Fruit fly (Drosophila melanogaster) whole organism, embryonic: Measurements from ENCODE around the gene CG3032.

Experiments used
- Ada2b ChIP-seq: fragments of 200-800 bp; sonication (Bioruptor generic); IDR thresholded peaks from 2 replicates; pipeline ENCODE4 v1.3.6; 2022; ENCODE audit warnings: missing biosample characterization, missing genetic modification characterization
- Atf3 ChIP-seq: fragments of 200-800 bp; sonication (Bioruptor generic); optimal IDR thresholded peaks from 3 replicates; lab custom pipeline; 2016; ENCODE audit warnings: missing biosample characterization, missing genetic modification characterization
- CG10147 ChIP-seq: fragments of 200-800 bp; sonication (Bioruptor generic); optimal IDR thresholded peaks from 2 replicates; lab custom pipeline; 2019; ENCODE audit warnings: missing biosample characterization, mild to moderate bottlenecking, missing genetic modification characterization, moderate library complexity
- CG10274 ChIP-seq: fragments of 200-800 bp; sonication (Bioruptor generic); optimal IDR thresholded peaks from 3 replicates; lab custom pipeline; 2017; ENCODE audit warnings: missing biosample characterization, mild to moderate bottlenecking, missing genetic modification characterization
- CG1233 ChIP-seq: fragments of 200-800 bp; sonication (Bioruptor generic); optimal IDR thresholded peaks from 4 replicates; lab custom pipeline; 2018; ENCODE audit warnings: missing biosample characterization, mild to moderate bottlenecking, missing genetic modification characterization
- CG14050 ChIP-seq: fragments of 200-800 bp; sonication (Bioruptor generic); IDR thresholded peaks from 3 replicates; pipeline ENCODE4 v1.3.6; 2022; ENCODE audit warnings: missing biosample characterization, missing genetic modification characterization
- CG1602 ChIP-seq: fragments of 200-800 bp; sonication (Bioruptor generic); optimal IDR thresholded peaks from 3 replicates; lab custom pipeline; 2016; ENCODE audit warnings: missing biosample characterization, missing genetic modification characterization
- CG18764 ChIP-seq: fragments of 200-800 bp; sonication (Bioruptor generic); optimal IDR thresholded peaks from 3 replicates; lab custom pipeline; 2016; ENCODE audit warnings: missing biosample characterization, missing genetic modification characterization
- CG2712 ChIP-seq: fragments of 200-800 bp; optimal IDR thresholded peaks from 3 replicates; lab custom pipeline; 2019; ENCODE audit warnings: missing biosample characterization, mild to moderate bottlenecking, missing genetic modification characterization, moderate library complexity
- CG30020 ChIP-seq: fragments of 200-800 bp; optimal IDR thresholded peaks from 2 replicates; lab custom pipeline; 2019; ENCODE audit warnings: missing biosample characterization, mild to moderate bottlenecking, missing genetic modification characterization, moderate library complexity
- CG31224 ChIP-seq: fragments of 200-800 bp; sonication (Bioruptor generic); IDR thresholded peaks from 2 replicates; pipeline ENCODE4 v1.3.6; 2022; ENCODE audit warnings: missing biosample characterization, missing genetic modification characterization
- CG43689 ChIP-seq: fragments of 200-800 bp; sonication (Bioruptor generic); IDR thresholded peaks from 2 replicates; pipeline ENCODE4 v1.3.6; 2022; ENCODE audit warnings: missing biosample characterization, missing genetic modification characterization
- CG8281 ChIP-seq: fragments of 200-800 bp; sonication (Bioruptor generic); optimal IDR thresholded peaks from 2 replicates; lab custom pipeline; 2018; ENCODE audit warnings: missing biosample characterization, mild to moderate bottlenecking, missing genetic modification characterization, moderate library complexity
- CG8359 ChIP-seq: fragments of 200-800 bp; sonication (Bioruptor generic); optimal IDR thresholded peaks from 2 replicates; lab custom pipeline; 2017; ENCODE audit warnings: missing biosample characterization, mild to moderate bottlenecking, missing genetic modification characterization, borderline replicate concordance
- CG8388 ChIP-seq: fragments of 200-800 bp; sonication (Bioruptor generic); optimal IDR thresholded peaks from 2 replicates; lab custom pipeline; 2019; ENCODE audit warnings: missing biosample characterization, mild to moderate bottlenecking, missing genetic modification characterization, moderate library complexity
- CHES-1-like ChIP-seq: fragments of 200-800 bp; sonication (Bioruptor generic); optimal IDR thresholded peaks from 2 replicates; lab custom pipeline; 2016; ENCODE audit warnings: missing biosample characterization, missing genetic modification characterization
- D ChIP-seq, 2 experiments: fragments of 200-800 bp in 1 of 2; fragments of >200 bp in 1 of 2; sonication (Bioruptor generic) in 1 of 2; optimal IDR thresholded peaks; 2 replicates in 1 of 2; 3 replicates in 1 of 2; lab custom pipeline; 2017; ENCODE audit warnings: mild to moderate bottlenecking in 1 of 2, missing biosample characterization in 1 of 2, missing genetic modification characterization in 1 of 2, missing genetic modification reagents in 1 of 2
- Dbx ChIP-seq: fragments of 200-800 bp; sonication (Bioruptor generic); IDR thresholded peaks from 3 replicates; pipeline ENCODE4 v1.3.6; 2022; ENCODE audit warnings: missing biosample characterization, missing genetic modification characterization
- Doc3 ChIP-seq: fragments of 200-800 bp; sonication (Bioruptor generic); IDR thresholded peaks from 3 replicates; pipeline ENCODE4 v1.3.6; 2022; ENCODE audit warnings: missing biosample characterization, missing genetic modification characterization; ENCODE audit not compliant: partially characterized antibody
- Lhr ChIP-seq: fragments of 200-800 bp; sonication (Bioruptor generic); optimal IDR thresholded peaks from 3 replicates; lab custom pipeline; 2017; ENCODE audit warnings: mild to moderate bottlenecking, missing biosample characterization, missing genetic modification reagents, missing genetic modification characterization
- MBD-R2 ChIP-seq: fragments of 200-800 bp; sonication (Bioruptor generic); IDR thresholded peaks from 2 replicates; pipeline ENCODE4 v1.3.6; 2022; ENCODE audit warnings: missing biosample characterization, missing genetic modification characterization
- MTF-1 ChIP-seq: fragments of 200-800 bp; sonication (Bioruptor generic); optimal IDR thresholded peaks from 2 replicates; lab custom pipeline; 2018; ENCODE audit warnings: missing biosample characterization, mild to moderate bottlenecking, missing genetic modification characterization, borderline replicate concordance
- Mad ChIP-seq: fragments of 200-800 bp; sonication (Bioruptor generic); optimal IDR thresholded peaks from 2 replicates; lab custom pipeline; 2016; ENCODE audit warnings: missing biosample characterization, missing genetic modification characterization
- Neu2 ChIP-seq: fragments of 200-800 bp; sonication (Bioruptor generic); optimal IDR thresholded peaks from 3 replicates; lab custom pipeline; 2016; ENCODE audit warnings: missing biosample characterization, missing genetic modification characterization, borderline replicate concordance
- Nf-YB ChIP-seq: fragments of 200-800 bp; sonication (Bioruptor generic); optimal IDR thresholded peaks from 3 replicates; lab custom pipeline; 2019; ENCODE audit warnings: missing biosample characterization, mild to moderate bottlenecking, missing genetic modification characterization, moderate library complexity
- Poxn ChIP-seq: fragments of 200-800 bp; sonication (Bioruptor generic); IDR thresholded peaks from 2 replicates; pipeline ENCODE4 v1.3.6; 2022; ENCODE audit warnings: missing biosample characterization, missing genetic modification characterization
- Six4 ChIP-seq: fragments of 200-800 bp; sonication (Bioruptor generic); optimal IDR thresholded peaks from 2 replicates; lab custom pipeline; 2016; ENCODE audit warnings: missing biosample characterization, missing genetic modification characterization
- Sry-β ChIP-seq: fragments of 200-800 bp; sonication (Bioruptor generic); optimal IDR thresholded peaks from 2 replicates; lab custom pipeline; 2018; ENCODE audit warnings: missing biosample characterization, mild to moderate bottlenecking, missing genetic modification characterization, moderate library complexity
- Taf1 ChIP-seq: fragments of 200-800 bp; sonication (Bioruptor generic); IDR thresholded peaks from 2 replicates; pipeline ENCODE4 v1.3.6; 2022; ENCODE audit warnings: missing biosample characterization, missing genetic modification characterization
- Xbp1 ChIP-seq: fragments of 200-800 bp; sonication (Bioruptor generic); optimal IDR thresholded peaks from 3 replicates; lab custom pipeline; 2016; ENCODE audit warnings: missing biosample characterization, mild to moderate bottlenecking, missing genetic modification characterization
- ab ChIP-seq: fragments of 200-800 bp; sonication (Bioruptor generic); optimal IDR thresholded peaks from 2 replicates; lab custom pipeline; 2016; ENCODE audit warnings: missing biosample characterization, missing genetic modification characterization
- al ChIP-seq: fragments of 200-800 bp; sonication (Bioruptor generic); IDR thresholded peaks from 2 replicates; pipeline ENCODE4 v1.3.6; 2022; ENCODE audit warnings: missing biosample characterization, missing genetic modification characterization
- ash1 ChIP-seq: fragments of 200-800 bp; sonication (Bioruptor generic); optimal IDR thresholded peaks from 2 replicates; lab custom pipeline; 2018; ENCODE audit warnings: missing biosample characterization, mild to moderate bottlenecking, missing genetic modification characterization
- bsh ChIP-seq, 2 experiments: fragments of 200-800 bp; sonication (Bioruptor generic); optimal IDR thresholded peaks; 2 replicates each; lab custom pipeline; 2017 to 2018; ENCODE audit warnings: mild to moderate bottlenecking in 2 of 2, missing biosample characterization in 2 of 2, missing genetic modification characterization in 2 of 2, moderate library complexity in 1 of 2
- cas ChIP-seq: fragments of 200-800 bp; sonication (Bioruptor generic); IDR thresholded peaks from 2 replicates; pipeline ENCODE4 v1.3.6; 2022; ENCODE audit warnings: missing biosample characterization, missing genetic modification characterization
- crp ChIP-seq, 2 experiments: fragments of 200-800 bp; sonication (Bioruptor generic); optimal IDR thresholded peaks; 2 replicates in 1 of 2; 3 replicates in 1 of 2; lab custom pipeline; 2017; ENCODE audit warnings: missing biosample characterization in 2 of 2, missing genetic modification characterization in 2 of 2, mild to moderate bottlenecking in 1 of 2, moderate library complexity in 1 of 2
- dmrt11E ChIP-seq: fragments of 200-800 bp; sonication (Bioruptor generic); optimal IDR thresholded peaks from 3 replicates; lab custom pipeline; 2018; ENCODE audit warnings: missing biosample characterization, mild to moderate bottlenecking, missing genetic modification characterization, moderate library complexity
- emc ChIP-seq: fragments of 200-800 bp; sonication (Bioruptor generic); optimal IDR thresholded peaks from 2 replicates; lab custom pipeline; 2016; ENCODE audit warnings: missing biosample characterization, missing genetic modification characterization
- esg ChIP-seq: fragments of 200-800 bp; sonication (Bioruptor generic); conservative IDR thresholded peaks from 2 replicates; pipeline ENCODE4 v1.3.6; 2022; ENCODE audit warnings: missing biosample characterization, missing genetic modification characterization
- eve ChIP-seq, 2 experiments: fragments of >200 bp; optimal IDR thresholded peaks; 2 replicates each; lab custom pipeline; 2017; ENCODE audit warnings: missing biosample characterization in 2 of 2, missing genetic modification characterization in 2 of 2
- fu2 ChIP-seq: fragments of 200-800 bp; sonication (Bioruptor generic); optimal IDR thresholded peaks from 2 replicates; lab custom pipeline; 2016; ENCODE audit warnings: missing biosample characterization, missing genetic modification characterization
- gcm2 ChIP-seq: fragments of 200-800 bp; sonication (Bioruptor generic); optimal IDR thresholded peaks from 2 replicates; lab custom pipeline; 2016; ENCODE audit warnings: missing biosample characterization, missing genetic modification characterization
- gsb-n ChIP-seq: fragments of 200-800 bp; sonication (Bioruptor generic); optimal IDR thresholded peaks from 3 replicates; lab custom pipeline; 2018; ENCODE audit warnings: missing biosample characterization, mild to moderate bottlenecking, missing genetic modification characterization
- lilli ChIP-seq: fragments of 200-800 bp; sonication (Bioruptor generic); optimal IDR thresholded peaks from 3 replicates; lab custom pipeline; 2016; ENCODE audit warnings: missing biosample characterization, missing genetic modification characterization
- odd ChIP-seq: fragments of 200-800 bp; sonication (Bioruptor generic); optimal IDR thresholded peaks from 2 replicates; lab custom pipeline; 2017; ENCODE audit warnings: missing biosample characterization, mild to moderate bottlenecking, missing genetic modification characterization
- salm ChIP-seq: fragments of 200-800 bp; sonication (Bioruptor generic); optimal IDR thresholded peaks from 2 replicates; lab custom pipeline; 2018; ENCODE audit warnings: missing biosample characterization, mild to moderate bottlenecking, missing genetic modification characterization
- schlank ChIP-seq: fragments of 200-800 bp; sonication (Bioruptor generic); optimal IDR thresholded peaks from 2 replicates; lab custom pipeline; 2018; ENCODE audit warnings: missing biosample characterization, mild to moderate bottlenecking, missing genetic modification characterization
- stc ChIP-seq: fragments of 200-800 bp; sonication (Bioruptor generic); IDR thresholded peaks from 2 replicates; pipeline ENCODE4 v1.3.6; 2022; ENCODE audit warnings: missing biosample characterization, missing genetic modification characterization

The CG3032 gene

dm6 chrX:7013320-7014214 is at the start of gene CG3032, which contains the start of gene CG4593:
TSS of gene CG3032 (minus strand) at chrX:7013881.
TSS of gene CG4593 (plus strand) at chrX:7013887.
- TF ChIP-seq CG18764 (GFP tag; lab: Kevin White, UChicago): peak; percentile 59
- peak in 1 of 2 experiments; percentile 60 for TF ChIP-seq crp (GFP tag; optimal IDR thresholded peaks at IDR 0.05; lab: Kevin White, UChicago)
- TF ChIP-seq eve (GFP tag; optimal IDR thresholded peaks at IDR 0.05; lab: Kevin White, UChicago): no peak
- TF ChIP-seq CG8359 (GFP tag; lab: Kevin White, UChicago): no peak
- TF ChIP-seq CG43689 (GFP tag; lab: Robert Waterston, UW): peak; percentile 70
- TF ChIP-seq Lhr (GFP tag; lab: Kevin White, UChicago): peak; percentile 35
- TF ChIP-seq CHES-1-like (GFP tag; lab: Kevin White, UChicago): peak; percentile 65
- TF ChIP-seq CG30020: peak; percentile 42
- TF ChIP-seq schlank: peak; percentile 49
- TF ChIP-seq CG8388 (GFP tag; lab: Kevin White, UChicago): peak; percentile 61
- TF ChIP-seq Taf1 (GFP tag; lab: Robert Waterston, UW): peak; percentile 85
- peak; percentile 55 for TF ChIP-seq Six4
- peak; percentile 88 for TF ChIP-seq Ada2b (GFP tag; lab: Robert Waterston, UW)
- TF ChIP-seq dmrt11E: peak; percentile 60
- TF ChIP-seq Doc3 (GFP tag; lab: Robert Waterston, UW): no peak
- TF ChIP-seq esg: peak; percentile 88
- TF ChIP-seq CG14050: peak; percentile 83
- TF ChIP-seq Atf3 (GFP tag; lab: Kevin White, UChicago): peak; percentile 34
- TF ChIP-seq CG10274 (GFP tag; lab: Kevin White, UChicago): no peak
- TF ChIP-seq salm (tag; lab: Kevin White, UChicago): peak; percentile 69
- peak; percentile 54 for TF ChIP-seq gcm2 (GFP tag; lab: Kevin White, UChicago)
- peak; percentile 73 for TF ChIP-seq fu2 (GFP tag; lab: Kevin White, UChicago)
- TF ChIP-seq CG2712: peak; percentile 82
- TF ChIP-seq emc (GFP tag; lab: Kevin White, UChicago): peak; percentile 38
- peak; percentile 70 for TF ChIP-seq cas (GFP tag; lab: Robert Waterston, UW)
- TF ChIP-seq al: peak; percentile 87
- TF ChIP-seq lilli (GFP tag; lab: Kevin White, UChicago): peak; percentile 89
- peak; percentile 82 for TF ChIP-seq CG31224 (GFP tag; lab: Robert Waterston, UW)
- peak; percentile 74 for TF ChIP-seq CG1602 (GFP tag; lab: Kevin White, UChicago)
- no peak for TF ChIP-seq D (optimal IDR thresholded peaks at IDR 0.05; lab: Kevin White, UChicago)
- TF ChIP-seq D (GFP tag; optimal IDR thresholded peaks at IDR 0.05; lab: Kevin White, UChicago): peak; percentile 24
- peak; percentile 47 for TF ChIP-seq Nf-YB (GFP tag; lab: Kevin White, UChicago)
- TF ChIP-seq gsb-n (tag; lab: Kevin White, UChicago): peak; percentile 60
- peak; percentile 64 for TF ChIP-seq CG1233
- TF ChIP-seq Dbx (GFP tag; lab: Robert Waterston, UW): peak; percentile 85
- TF ChIP-seq bsh (GFP tag; optimal IDR thresholded peaks at IDR 0.05; lab: Kevin White, UChicago): peak; percentile 47 to 79
- peak; percentile 79 for TF ChIP-seq Poxn
- TF ChIP-seq ab (GFP tag; lab: Kevin White, UChicago): peak; percentile 42
- TF ChIP-seq stc (GFP tag; lab: Robert Waterston, UW): peak; percentile 84
- TF ChIP-seq Neu2 (GFP tag; lab: Kevin White, UChicago): no peak
- no peak for TF ChIP-seq ash1 (GFP tag; lab: Kevin White, UChicago)
- no peak for TF ChIP-seq MTF-1 (GFP tag; lab: Kevin White, UChicago)
- peak; percentile 95 for TF ChIP-seq MBD-R2 (GFP tag; lab: Robert Waterston, UW)
- TF ChIP-seq CG10147 (GFP tag; lab: Kevin White, UChicago): peak; percentile 67
- peak; percentile 87 for TF ChIP-seq Xbp1 (GFP tag; lab: Kevin White, UChicago)
- TF ChIP-seq CG8281 (tag; lab: Kevin White, UChicago): peak; percentile 15
- TF ChIP-seq Sry-β (GFP tag; lab: Kevin White, UChicago): no peak
- no peak for TF ChIP-seq odd (GFP tag; lab: Kevin White, UChicago)
- TF ChIP-seq Mad: peak; percentile 66
